Fruit fly (Drosophila melanogaster) whole organism: ENCODE data around the gene CG11458.

Experiments used
- CG8478 ChIP-seq: fragments of >200 bp; optimal IDR thresholded peaks from 2 replicates; lab custom pipeline; 2018; ENCODE audit warnings: inconsistent platforms
- pan ChIP-seq: fragments of >200 bp; optimal IDR thresholded peaks from 2 replicates; lab custom pipeline; 2017
- psq ChIP-seq: fragments of >200 bp; optimal IDR thresholded peaks from 2 replicates; lab custom pipeline; 2017

DNA sequence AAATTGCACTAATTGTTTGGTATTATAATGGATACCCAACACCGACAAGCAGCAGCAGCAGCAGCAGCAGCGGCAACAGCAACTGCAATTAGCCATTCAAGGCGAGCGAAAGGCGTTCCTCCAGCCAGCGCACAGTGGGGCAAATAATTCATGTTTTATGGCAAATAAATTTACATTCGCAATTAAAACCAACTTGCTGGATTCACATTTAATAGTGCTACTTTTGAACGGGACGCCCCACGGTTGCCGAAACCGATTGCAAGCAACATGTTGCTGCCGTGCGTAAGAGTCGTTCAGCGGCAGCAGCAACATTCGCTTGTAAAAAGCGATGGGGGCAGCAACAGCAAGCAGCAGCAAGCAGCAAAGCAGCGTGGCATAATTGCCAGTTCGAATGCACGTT lies 28.1 kb downstream of the CG11458 start:
- TF ChIP-seq CG8478 (lab: Kevin White, UChicago), result no peak
- no peak for TF ChIP-seq pan (lab: Kevin White, UChicago)
- TF ChIP-seq psq (lab: Kevin White, UChicago), result no peak
